Fruit fly (Drosophila melanogaster) whole organism, prepupa: ENCODE measurements around the gene CG7691.

Experiments
- CG3032 ChIP-seq: fragments of 200-800 bp; optimal IDR thresholded peaks from 2 replicates; lab custom pipeline; 2019; ENCODE audit warnings: missing biosample characterization, mild to moderate bottlenecking, missing genetic modification characterization, moderate library complexity
- Ets96B ChIP-seq: fragments of 200-800 bp; optimal IDR thresholded peaks from 2 replicates; lab custom pipeline; 2019; ENCODE audit warnings: missing biosample characterization, mild to moderate bottlenecking, missing genetic modification characterization, moderate library complexity

Gene CG7691

DNA sequence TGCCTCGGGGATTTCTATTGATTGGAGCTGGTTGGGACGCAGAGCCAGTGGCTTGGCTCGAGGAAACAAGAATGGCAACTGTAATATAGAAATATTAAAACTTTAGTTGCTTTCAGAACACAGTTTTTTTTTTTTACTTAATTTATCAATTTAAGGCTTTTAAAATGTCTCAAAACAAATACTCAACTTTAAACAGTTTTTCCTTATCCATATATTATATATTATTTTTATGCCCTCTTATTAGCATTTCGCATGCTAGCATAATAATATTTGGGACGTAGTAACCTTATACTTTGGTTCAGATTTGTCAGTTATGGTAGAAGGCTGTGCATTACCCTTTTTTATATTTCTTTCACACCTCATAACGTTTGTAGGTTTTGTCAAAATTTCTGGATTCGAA, 38.7 kb downstream of the CG7691 start, which contains the start of gene Tssk:
Tssk (plus strand) TSS at position 301 of the 400 bp plus-strand sequence.
- TF ChIP-seq Ets96B (tag; lab: Kevin White, UChicago) (no peak), CG3032 (tag; lab: Kevin White, UChicago) (no peak)
- TF ChIP-seq, all 60 proteins: peak for 0
